Worm (Caenorhabditis elegans) whole organism, young adult: ENCODE measurements around the gene fbxa-32.
"Not testable (repeated sequence)": the region's sequence is repeated elsewhere in the genome, so short reads cannot be mapped to it uniquely, and the experiment has no call there.

Experiments used
- F37B4.10 ChIP-seq: fragments of 200-800 bp; sonication (Bioruptor generic); IDR thresholded peaks from 2 replicates; pipeline ENCODE4 v1.3.6; 2022; ENCODE audit warnings: missing genetic modification characterization, missing compliant biosample characterization
- T26A5.8 ChIP-seq: sonication (generic microtip); optimal IDR thresholded peaks from 2 replicates; lab custom pipeline; 2016; ENCODE audit warnings: missing genetic modification characterization, missing compliant biosample characterization
- ama-1 ChIP-seq, 3 experiments: fragments of 150-350 bp in 1 of 3; sonication (generic microtip) in 2 of 3; optimal IDR thresholded peaks; 2 replicates each; lab custom pipeline; 2014 to 2018; ENCODE audit warnings: missing biosample characterization in 2 of 3, missing genetic modification characterization in 2 of 3, missing genetic modification reagents in 2 of 3
- him-1 ChIP-seq: sonication (generic microtip); optimal IDR thresholded peaks from 2 replicates; lab custom pipeline; 2016; ENCODE audit warnings: missing genotype, missing genetic modification reagents, missing genetic modification characterization, missing compliant biosample characterization
- nfya-1 ChIP-seq: sonication (generic microtip); optimal IDR thresholded peaks from 2 replicates; lab custom pipeline; 2017; ENCODE audit warnings: antibody characterized with exemption, missing compliant biosample characterization, missing genetic modification characterization, borderline replicate concordance; ENCODE audit not compliant: insufficient read depth
- nhr-90 ChIP-seq: sonication (generic microtip); optimal IDR thresholded peaks from 2 replicates; lab custom pipeline; 2016; ENCODE audit warnings: missing genotype, mild to moderate bottlenecking, missing genetic modification characterization, missing compliant biosample characterization
- snpc-4 ChIP-seq, 5 experiments: fragments of 150-350 bp in 1 of 5; sonication (generic microtip) in 4 of 5; optimal IDR thresholded peaks; 2 replicates each; lab custom pipeline; 2014 to 2018; ENCODE audit warnings: missing genetic modification characterization in 5 of 5, missing biosample characterization in 3 of 5, antibody characterized with exemption in 2 of 5, mild to moderate bottlenecking in 2 of 5, missing compliant biosample characterization in 2 of 5, missing genotype in 2 of 5, moderate library complexity in 2 of 5, missing genetic modification reagents in 1 of 5
- unc-62 ChIP-seq: fragments of 150-350 bp; optimal IDR thresholded peaks from 2 replicates; lab custom pipeline; 2014; ENCODE audit warnings: missing biosample characterization, missing genetic modification reagents, missing genetic modification characterization
- xnd-1 ChIP-seq: sonication (generic microtip); optimal IDR thresholded peaks from 2 replicates; lab custom pipeline; 2016; ENCODE audit warnings: missing genotype, missing genetic modification reagents, missing genetic modification characterization, missing compliant biosample characterization

- TF ChIP-seq unc-62 (GFP tag; lab: Kevin White, UChicago); nfya-1 (tag; lab: Kevin White, UChicago); snpc-4 (GFP tag; optimal IDR thresholded peaks at IDR 0.05; lab: Kevin White, UChicago); snpc-4 (tag; optimal IDR thresholded peaks at IDR 0.05; lab: Kevin White, UChicago); T26A5.8 (tag; lab: Kevin White, UChicago); ama-1 (optimal IDR thresholded peaks at IDR 0.05; lab: Kevin White, UChicago); ama-1 (GFP tag; optimal IDR thresholded peaks at IDR 0.05; lab: Kevin White, UChicago); him-1 (tag; lab: Kevin White, UChicago); F37B4.10 (GFP tag; lab: Robert Waterston, UW); nhr-90 (tag; lab: Kevin White, UChicago); xnd-1 (tag; lab: Kevin White, UChicago): not testable (repeated sequence)
Measured at ce11 chrIII:1256519-1256918, 12.5 kb downstream of the fbxa-32 start, which contains the start of gene fbxa-208.
